Fruit fly (Drosophila melanogaster) S2 (cell line): ENCODE measurements around the gene Bicra.

Experiments
- CG8478 ChIP-seq: fragments of >200 bp; optimal IDR thresholded peaks from 2 replicates; lab custom pipeline; 2018
- CTCF ChIP-seq, 2 experiments: fragments of >200 bp; optimal IDR thresholded peaks; 2 replicates each; lab custom pipeline; 2018

- TF ChIP-seq CG8478 (lab: Kevin White, UChicago) (no peak), CTCF (optimal IDR thresholded peaks at IDR 0.05; lab: Kevin White, UChicago) (no peak)
Observed at dm6 chr3R:29111795-29112194, 49.0 kb downstream of the Bicra start.
